Fruit fly (Drosophila melanogaster): ENCODE results near the gene Gr28b.

Gene Gr28b

dm6 chr2L:7426326-7427066 lies 35.6 kb downstream of the Gr28b start, which contains the start of gene muc (continued):
- no peak for TF ChIP-seq pita (GFP tag; optimal IDR thresholded peaks at IDR 0.05)
- TF ChIP-seq Ssrp (tag; optimal IDR thresholded peaks at IDR 0.05) = peak; percentile 39
- TF ChIP-seq rib (GFP tag; IDR thresholded peaks at IDR 0.05) = no peak
- TF ChIP-seq NfI (GFP tag; optimal IDR thresholded peaks at IDR 0.05) = peak; percentile 6
- TF ChIP-seq CG12299 (tag; optimal IDR thresholded peaks at IDR 0.05) = no peak
- no peak for TF ChIP-seq Lpt (GFP tag; optimal IDR thresholded peaks at IDR 0.05)
- no peak for TF ChIP-seq CG9876 (GFP tag; optimal IDR thresholded peaks at IDR 0.05)
- no peak for TF ChIP-seq H15 (GFP tag; IDR thresholded peaks at IDR 0.05)
- TF ChIP-seq lov (optimal IDR thresholded peaks at IDR 0.05) = no peak
- TF ChIP-seq lov (GFP tag; IDR thresholded peaks at IDR 0.05) = no peak
- TF ChIP-seq CG2129 (GFP tag; IDR thresholded peaks at IDR 0.05; ENCODE audit: partially characterized antibody) = peak; percentile 56
- TF ChIP-seq CG6254 (GFP tag; optimal IDR thresholded peaks at IDR 0.05) = no peak
- no peak for TF ChIP-seq CG1529 (GFP tag; optimal IDR thresholded peaks at IDR 0.05)
- TF ChIP-seq CG11398 (GFP tag; optimal IDR thresholded peaks at IDR 0.05) = no peak
- peak; percentile 61 for TF ChIP-seq CG9437 (GFP tag; optimal IDR thresholded peaks at IDR 0.05)
- no peak for TF ChIP-seq CG3407 (GFP tag; optimal IDR thresholded peaks at IDR 0.05)
- no peak for TF ChIP-seq CG8478 (optimal IDR thresholded peaks at IDR 0.05)
- TF ChIP-seq tgo (GFP tag; IDR thresholded peaks at IDR 0.05) = peak; percentile 52
- no peak for TF ChIP-seq CG31365 (tag; optimal IDR thresholded peaks at IDR 0.05)
- no peak for TF ChIP-seq CG43689 (GFP tag; IDR thresholded peaks at IDR 0.05)
- no peak for TF ChIP-seq jigr1 (GFP tag; IDR thresholded peaks at IDR 0.05)
- TF ChIP-seq ac (GFP tag; optimal IDR thresholded peaks at IDR 0.05) = no peak
- TF ChIP-seq org-1 (GFP tag; optimal IDR thresholded peaks at IDR 0.05) = no peak
- TF ChIP-seq sim (GFP tag; IDR thresholded peaks at IDR 0.05) = no peak
- peak; percentile 60; the same call in 1 of the 2 replicates for TF ChIP-seq slbo (GFP tag; IDR thresholded peaks at IDR 0.05)
- TF ChIP-seq CG6765 (GFP tag; optimal IDR thresholded peaks at IDR 0.05) = no peak
- peak; percentile 53 for TF ChIP-seq abd-A (tag; optimal IDR thresholded peaks at IDR 0.05)
- TF ChIP-seq cad (GFP tag; optimal IDR thresholded peaks at IDR 0.05) = no peak
- TF ChIP-seq CG9932 (GFP tag; IDR thresholded peaks at IDR 0.05) = peak; percentile 72
- TF ChIP-seq Ets97D (GFP tag; optimal IDR thresholded peaks at IDR 0.05) = peak; percentile 62
- TF ChIP-seq CG4854 (GFP tag; optimal IDR thresholded peaks at IDR 0.05) = no peak
- peak; percentile 68 for TF ChIP-seq CG12391 (tag; optimal IDR thresholded peaks at IDR 0.05)
- TF ChIP-seq Oli (tag; optimal IDR thresholded peaks at IDR 0.05) = peak; percentile 17
- no peak for TF ChIP-seq CG31388 (GFP tag; optimal IDR thresholded peaks at IDR 0.05)
- TF ChIP-seq CG17361 (GFP tag; IDR thresholded peaks at IDR 0.05) = peak; percentile 52; the same call in 2 of the 3 replicates
- no peak for TF ChIP-seq Gsc (GFP tag; IDR thresholded peaks at IDR 0.05)
- no peak for TF ChIP-seq CG7271 (tag; optimal IDR thresholded peaks at IDR 0.05)
- peak; percentile 86 for TF ChIP-seq Sin3A (optimal IDR thresholded peaks at IDR 0.05)
- TF ChIP-seq CG4424 (GFP tag; optimal IDR thresholded peaks at IDR 0.05) = peak; percentile 46
- no peak for TF ChIP-seq CG6854 (GFP tag; optimal IDR thresholded peaks at IDR 0.05)
- no peak for TF ChIP-seq Asciz (GFP tag; optimal IDR thresholded peaks at IDR 0.05)
- TF ChIP-seq ken (GFP tag; IDR thresholded peaks at IDR 0.05) = 0 out of 3 replicates have a peak, but pooled peaks have one; percentile 8
- peak; percentile 58; the same call in 1 of the 3 replicates for TF ChIP-seq Opbp (GFP tag; IDR thresholded peaks at IDR 0.05; ENCODE audit: partially characterized antibody)
- peak; percentile 45; the same call in 1 of the 2 replicates for TF ChIP-seq HLH3B (GFP tag; IDR thresholded peaks at IDR 0.05)
- TF ChIP-seq sisA (GFP tag; IDR thresholded peaks at IDR 0.05) = 0 out of 2 replicates have a peak, but pooled peaks have one; percentile 28
- peak; percentile 33; the same call in 1 of the 2 replicates for TF ChIP-seq CG31224 (GFP tag; IDR thresholded peaks at IDR 0.05)
- no peak for TF ChIP-seq pb (GFP tag; optimal IDR thresholded peaks at IDR 0.05)
- TF ChIP-seq Adf1 (GFP tag; IDR thresholded peaks at IDR 0.05) = no peak
- TF ChIP-seq CG2875 (GFP tag; optimal IDR thresholded peaks at IDR 0.05) = no peak
- TF ChIP-seq br (optimal IDR thresholded peaks at IDR 0.05) = no peak
- TF ChIP-seq trh (GFP tag; optimal IDR thresholded peaks at IDR 0.05) = no peak
- no peak for TF ChIP-seq sna (GFP tag; IDR thresholded peaks at IDR 0.05; ENCODE audit: partially characterized antibody)
